Fruit fly (Drosophila melanogaster): ENCODE results near the gene tal-3A.
A peak's percentile ranks its signal among the peaks of the same experiment; 100 is the strongest.

Gene tal-3A

dm6 chr3R:13806710-13807093, 6.2 kb upstream of the tal-3A start:
- peak; percentile 54 for TF ChIP-seq CG12605 (GFP tag; IDR thresholded peaks at IDR 0.05)
- TF ChIP-seq D1 (tag; optimal IDR thresholded peaks at IDR 0.05), result no peak
- peak; percentile 35; the same call in 2 of the 3 replicates for TF ChIP-seq CG4496 (GFP tag; IDR thresholded peaks at IDR 0.05)
- TF ChIP-seq CG14655 (GFP tag; optimal IDR thresholded peaks at IDR 0.05), result peak; percentile 78
- no peak for TF ChIP-seq rn (GFP tag; IDR thresholded peaks at IDR 0.05)
- TF ChIP-seq CG9948 (tag; optimal IDR thresholded peaks at IDR 0.05), result peak; percentile 51
- TF ChIP-seq Pif1A (GFP tag; optimal IDR thresholded peaks at IDR 0.05), result peak; percentile 60
- TF ChIP-seq CG8301 (tag; optimal IDR thresholded peaks at IDR 0.05), result peak; percentile 61
- TF ChIP-seq CG34367 (tag; optimal IDR thresholded peaks at IDR 0.05), result peak; percentile 20
- TF ChIP-seq fd96Ca (GFP tag; IDR thresholded peaks at IDR 0.05), result no peak
- TF ChIP-seq Ets98B (GFP tag; IDR thresholded peaks at IDR 0.05), result no peak; the same call in 1 of the 2 replicates
- no peak for TF ChIP-seq gl (tag; optimal IDR thresholded peaks at IDR 0.05)
- peak; percentile 39 for TF ChIP-seq Pif1B (GFP tag; optimal IDR thresholded peaks at IDR 0.05)
- peak; percentile 25 for TF ChIP-seq CG15710 (tag; optimal IDR thresholded peaks at IDR 0.05)
- peak; percentile 34 for TF ChIP-seq CG8159 (tag; optimal IDR thresholded peaks at IDR 0.05)
- no peak for TF ChIP-seq EcR (GFP tag; optimal IDR thresholded peaks at IDR 0.05)
- TF ChIP-seq CG32121 (GFP tag; IDR thresholded peaks at IDR 0.05), result peak; percentile 49
- peak; percentile 23 for TF ChIP-seq Snoo (tag; optimal IDR thresholded peaks at IDR 0.05)
- TF ChIP-seq CG17806 (tag; optimal IDR thresholded peaks at IDR 0.05), result peak; percentile 21
- no peak for TF ChIP-seq CG13204 (GFP tag; optimal IDR thresholded peaks at IDR 0.05)
- TF ChIP-seq CG10348 (GFP tag; IDR thresholded peaks at IDR 0.05), result no peak

dm6 chr3R:13807330-13807729, 5.6 kb upstream of the tal-3A start:
- no peak for TF ChIP-seq gl (tag; optimal IDR thresholded peaks at IDR 0.05)
- peak; percentile 97 for TF ChIP-seq EcR (GFP tag; optimal IDR thresholded peaks at IDR 0.05)
- TF ChIP-seq Snoo (tag; optimal IDR thresholded peaks at IDR 0.05), result no peak
- TF ChIP-seq CG17806 (tag; optimal IDR thresholded peaks at IDR 0.05), result no peak

- TF ChIP-seq CG14655 (GFP tag; optimal IDR thresholded peaks at IDR 0.05), result peak; percentile 80
- TF ChIP-seq rn (GFP tag; IDR thresholded peaks at IDR 0.05), result 0 out of 2 replicates have a peak, but pooled peaks have one; percentile 15
- peak; percentile 29; the same call in 1 of the 2 replicates for TF ChIP-seq Ets98B (GFP tag; IDR thresholded peaks at IDR 0.05)
- TF ChIP-seq D1 (tag; optimal IDR thresholded peaks at IDR 0.05), result no peak
- no peak for TF ChIP-seq CG12605 (GFP tag; IDR thresholded peaks at IDR 0.05)
- peak; percentile 54 for TF ChIP-seq Pif1B (GFP tag; optimal IDR thresholded peaks at IDR 0.05)
- TF ChIP-seq CG17806 (tag; optimal IDR thresholded peaks at IDR 0.05), result no peak
- peak; percentile 37 for TF ChIP-seq CG15710 (tag; optimal IDR thresholded peaks at IDR 0.05)
- no peak for TF ChIP-seq fd96Ca (GFP tag; IDR thresholded peaks at IDR 0.05)
- TF ChIP-seq CG8159 (tag; optimal IDR thresholded peaks at IDR 0.05), result peak; percentile 40
- peak; percentile 53 for TF ChIP-seq CG9948 (tag; optimal IDR thresholded peaks at IDR 0.05)
- TF ChIP-seq CG13204 (GFP tag; optimal IDR thresholded peaks at IDR 0.05), result no peak
- no peak for TF ChIP-seq EcR (GFP tag; optimal IDR thresholded peaks at IDR 0.05)
- 0 out of 3 replicates have a peak, but pooled peaks have one; percentile 5 for TF ChIP-seq CG4496 (GFP tag; IDR thresholded peaks at IDR 0.05)
- no peak for TF ChIP-seq CG32121 (GFP tag; IDR thresholded peaks at IDR 0.05)
- peak; percentile 70 for TF ChIP-seq CG8301 (tag; optimal IDR thresholded peaks at IDR 0.05)
- no peak for TF ChIP-seq CG10348 (GFP tag; IDR thresholded peaks at IDR 0.05)
- no peak for TF ChIP-seq gl (tag; optimal IDR thresholded peaks at IDR 0.05)
- peak; percentile 17 for TF ChIP-seq Snoo (tag; optimal IDR thresholded peaks at IDR 0.05)
- peak; percentile 60 for TF ChIP-seq Pif1A (GFP tag; optimal IDR thresholded peaks at IDR 0.05)
- TF ChIP-seq CG34367 (tag; optimal IDR thresholded peaks at IDR 0.05), result peak; percentile 16
Measured at dm6 chr3R:13807906-13808305, 5.0 kb upstream of the tal-3A start.

dm6 chr3R:13809261-13809660, 3.6 kb upstream of the tal-3A start:
- TF ChIP-seq CG12605 (GFP tag; IDR thresholded peaks at IDR 0.05), result no peak
- TF ChIP-seq EcR (GFP tag; optimal IDR thresholded peaks at IDR 0.05), result peak; percentile 51
- no peak for TF ChIP-seq Pif1A (GFP tag; optimal IDR thresholded peaks at IDR 0.05)
- no peak for TF ChIP-seq CG32121 (GFP tag; IDR thresholded peaks at IDR 0.05)
- no peak for TF ChIP-seq fd96Ca (GFP tag; IDR thresholded peaks at IDR 0.05)
- TF ChIP-seq CG14655 (GFP tag; optimal IDR thresholded peaks at IDR 0.05), result no peak
- no peak for TF ChIP-seq CG13204 (GFP tag; optimal IDR thresholded peaks at IDR 0.05)

dm6 chr3R:13810308-13810707, 2.6 kb upstream of the tal-3A start:
- TF ChIP-seq gl (tag; optimal IDR thresholded peaks at IDR 0.05) (no peak), CG32121 (GFP tag; IDR thresholded peaks at IDR 0.05) (no peak), Snoo (tag; optimal IDR thresholded peaks at IDR 0.05) (no peak), CG8301 (tag; optimal IDR thresholded peaks at IDR 0.05) (no peak), Pif1A (GFP tag; optimal IDR thresholded peaks at IDR 0.05) (no peak), CG9948 (tag; optimal IDR thresholded peaks at IDR 0.05) (no peak), CG34367 (tag; optimal IDR thresholded peaks at IDR 0.05) (no peak), CG12605 (GFP tag; IDR thresholded peaks at IDR 0.05) (no peak), CG10348 (GFP tag; IDR thresholded peaks at IDR 0.05) (no peak)

- no peak for TF ChIP-seq Pif1B (GFP tag; optimal IDR thresholded peaks at IDR 0.05)
- no peak for TF ChIP-seq CG15710 (tag; optimal IDR thresholded peaks at IDR 0.05)
- TF ChIP-seq fd96Ca (GFP tag; IDR thresholded peaks at IDR 0.05), result no peak
- TF ChIP-seq CG17806 (tag; optimal IDR thresholded peaks at IDR 0.05), result no peak
- TF ChIP-seq Snoo (tag; optimal IDR thresholded peaks at IDR 0.05), result no peak
- TF ChIP-seq CG12605 (GFP tag; IDR thresholded peaks at IDR 0.05), result no peak
- TF ChIP-seq CG10348 (GFP tag; IDR thresholded peaks at IDR 0.05), result no peak
- no peak for TF ChIP-seq D1 (tag; optimal IDR thresholded peaks at IDR 0.05)
- TF ChIP-seq EcR (GFP tag; optimal IDR thresholded peaks at IDR 0.05), result no peak
Measured at dm6 chr3R:13811737-13812136, 1.2 kb upstream of the tal-3A start.

Data from whole organism, pupa.